Fruit fly (Drosophila melanogaster) whole organism, pupa: ENCODE results near the gene CG33003.

Experiments
- CG10348 ChIP-seq: fragments of 200-800 bp; sonication (Bioruptor generic); IDR thresholded peaks from 2 replicates; pipeline ENCODE4 v1.3.6; 2022; ENCODE audit warnings: missing biosample characterization, missing genetic modification characterization
- CG12605 ChIP-seq: fragments of 200-800 bp; sonication (Bioruptor generic); IDR thresholded peaks from 2 replicates; pipeline ENCODE4 v1.3.6; 2022; ENCODE audit warnings: missing biosample characterization, missing genetic modification characterization
- CG13204 ChIP-seq: fragments of 200-800 bp; sonication (Bioruptor generic); optimal IDR thresholded peaks from 2 replicates; lab custom pipeline; 2018; ENCODE audit warnings: missing biosample characterization, mild to moderate bottlenecking, missing genetic modification characterization, moderate library complexity
- CG14655 ChIP-seq: fragments of 200-800 bp; sonication (Bioruptor generic); optimal IDR thresholded peaks from 3 replicates; lab custom pipeline; 2017; ENCODE audit warnings: mild to moderate bottlenecking, missing biosample characterization, missing genetic modification reagents, missing genetic modification characterization
- CG15710 ChIP-seq: fragments of 200-800 bp; sonication (Bioruptor generic); optimal IDR thresholded peaks from 2 replicates; lab custom pipeline; 2018; ENCODE audit warnings: missing biosample characterization, mild to moderate bottlenecking, missing genetic modification characterization, moderate library complexity
- CG17806 ChIP-seq: fragments of 200-800 bp; sonication (Bioruptor generic); optimal IDR thresholded peaks from 2 replicates; lab custom pipeline; 2018; ENCODE audit warnings: missing biosample characterization, mild to moderate bottlenecking, missing genetic modification characterization, moderate library complexity
- CG32121 ChIP-seq: fragments of 200-800 bp; sonication (Bioruptor generic); IDR thresholded peaks from 2 replicates; pipeline ENCODE4 v1.3.6; 2022; ENCODE audit warnings: missing biosample characterization, missing genetic modification characterization
- CG34367 ChIP-seq: fragments of 200-800 bp; sonication (Bioruptor generic); optimal IDR thresholded peaks from 2 replicates; lab custom pipeline; 2018; ENCODE audit warnings: missing biosample characterization, mild to moderate bottlenecking, missing genetic modification characterization
- CG4496 ChIP-seq: fragments of 200-800 bp; sonication (Bioruptor generic); IDR thresholded peaks from 3 replicates; pipeline ENCODE4 v1.3.6; 2022; ENCODE audit warnings: missing biosample characterization, missing genetic modification characterization
- CG8159 ChIP-seq: fragments of 200-800 bp; sonication (Bioruptor generic); optimal IDR thresholded peaks from 3 replicates; lab custom pipeline; 2018; ENCODE audit warnings: missing biosample characterization, mild to moderate bottlenecking, missing genetic modification characterization, moderate library complexity
- CG8301 ChIP-seq: fragments of 200-800 bp; sonication (Bioruptor generic); optimal IDR thresholded peaks from 2 replicates; lab custom pipeline; 2018; ENCODE audit warnings: missing biosample characterization, mild to moderate bottlenecking, missing genetic modification characterization
- CG9948 ChIP-seq: fragments of 200-800 bp; sonication (Bioruptor generic); optimal IDR thresholded peaks from 2 replicates; lab custom pipeline; 2018; ENCODE audit warnings: missing biosample characterization, mild to moderate bottlenecking, missing genetic modification characterization, moderate library complexity
- D1 ChIP-seq: fragments of 200-800 bp; sonication (Bioruptor generic); optimal IDR thresholded peaks from 2 replicates; lab custom pipeline; 2018; ENCODE audit warnings: missing biosample characterization, mild to moderate bottlenecking, missing genetic modification characterization, moderate library complexity
- EcR ChIP-seq: fragments of 200-800 bp; sonication (Bioruptor generic); optimal IDR thresholded peaks from 3 replicates; lab custom pipeline; 2019; ENCODE audit warnings: missing biosample characterization, missing genetic modification characterization, mild to moderate bottlenecking, moderate library complexity, missing genetic modification reagents
- Ets98B ChIP-seq: fragments of 200-800 bp; sonication (Bioruptor generic); IDR thresholded peaks from 2 replicates; pipeline ENCODE4 v1.3.6; 2022; ENCODE audit warnings: missing biosample characterization, missing genetic modification characterization
- Pif1A ChIP-seq: fragments of 200-800 bp; sonication (Bioruptor generic); optimal IDR thresholded peaks from 3 replicates; lab custom pipeline; 2016; ENCODE audit warnings: missing biosample characterization, missing genetic modification characterization
- Snoo ChIP-seq: fragments of 200-800 bp; sonication (Bioruptor generic); optimal IDR thresholded peaks from 3 replicates; lab custom pipeline; 2017; ENCODE audit warnings: missing biosample characterization, mild to moderate bottlenecking, missing genetic modification characterization, inconsistent platforms
- fd96Ca ChIP-seq: fragments of 200-800 bp; sonication (Bioruptor generic); IDR thresholded peaks from 3 replicates; pipeline ENCODE4 v1.3.6; 2022; ENCODE audit warnings: missing biosample characterization, missing genetic modification characterization
- gl ChIP-seq: fragments of 200-800 bp; sonication (Bioruptor generic); optimal IDR thresholded peaks from 2 replicates; lab custom pipeline; 2018; ENCODE audit warnings: missing biosample characterization, mild to moderate bottlenecking, missing genetic modification characterization
- rn ChIP-seq: fragments of 200-800 bp; sonication (Bioruptor generic); IDR thresholded peaks from 2 replicates; pipeline ENCODE4 v1.3.6; 2022; ENCODE audit warnings: missing biosample characterization, missing genetic modification characterization

The CG33003 gene

dm6 chr2L:4386926-4387550, 13.7 kb upstream of the CG33003 start, which contains the start of gene Psf2:
TSS of gene Psf2 (minus strand) at chr2L:4387356.
- TF ChIP-seq fd96Ca (GFP tag; lab: Robert Waterston, UW) (no peak), CG8159 (no peak), CG10348 (GFP tag; lab: Robert Waterston, UW) (no peak), D1 (tag; lab: Kevin White, UChicago) (no peak), CG4496 (GFP tag; lab: Robert Waterston, UW) (peak; percentile 21; the same call in 1 of the 3 replicates)

dm6 chr2L:4388027-4388426, 12.7 kb upstream of the CG33003 start, which contains the start of gene Tps1:
TSS of gene Tps1 (plus strand) at chr2L:4388327.
- TF ChIP-seq CG9948 (tag; lab: Kevin White, UChicago) = no peak
- no peak for TF ChIP-seq CG14655 (GFP tag; lab: Kevin White, UChicago)
- TF ChIP-seq CG10348 (GFP tag; lab: Robert Waterston, UW) = no peak
- TF ChIP-seq EcR = no peak
- no peak for TF ChIP-seq CG8159
- no peak for TF ChIP-seq CG12605 (GFP tag; lab: Robert Waterston, UW)
- TF ChIP-seq CG13204 (GFP tag; lab: Kevin White, UChicago) = no peak
- TF ChIP-seq CG17806 (tag; lab: Kevin White, UChicago) = no peak
- no peak for TF ChIP-seq CG32121 (GFP tag; lab: Robert Waterston, UW)
- TF ChIP-seq Pif1A (GFP tag; lab: Kevin White, UChicago) = no peak

- no peak for TF ChIP-seq CG8159
- TF ChIP-seq EcR = peak; percentile 51
Measured at dm6 chr2L:4389405-4390115, 11.2 kb upstream of the CG33003 start.

- TF ChIP-seq CG10348 (GFP tag; lab: Robert Waterston, UW) (no peak), CG17806 (tag; lab: Kevin White, UChicago) (no peak), CG15710 (tag; lab: Kevin White, UChicago) (no peak), CG34367 (tag; lab: Kevin White, UChicago) (no peak), CG12605 (GFP tag; lab: Robert Waterston, UW) (no peak), CG9948 (tag; lab: Kevin White, UChicago) (no peak), CG8301 (tag; lab: Kevin White, UChicago) (no peak), Ets98B (no peak), CG32121 (GFP tag; lab: Robert Waterston, UW) (no peak), EcR (no peak), CG4496 (GFP tag; lab: Robert Waterston, UW) (no peak), CG13204 (GFP tag; lab: Kevin White, UChicago) (no peak)
Measured at dm6 chr2L:4393842-4394421, 6.8 kb upstream of the CG33003 start, which contains the start of gene CG3652. TSS of gene CG3652 (minus strand) at chr2L:4393876.

dm6 chr2L:4403013-4403604, 2.4 kb downstream of the CG33003 start, which contains the start of gene Dim1:
TSS of gene Dim1 (plus strand) at chr2L:4403251.
- TF ChIP-seq CG12605 (GFP tag; lab: Robert Waterston, UW) (peak; percentile 37; the same call in 1 of the 2 replicates), CG34367 (tag; lab: Kevin White, UChicago) (no peak), CG4496 (GFP tag; lab: Robert Waterston, UW) (peak; percentile 57; the same call in 2 of the 3 replicates)

dm6 chr2L:4410855-4411254, 10.1 kb downstream of the CG33003 start, which contains the start of gene CG43055:
TSS of gene CG43055 (plus strand) at chr2L:4411155.
- TF ChIP-seq CG9948 (tag; lab: Kevin White, UChicago) (no peak), CG12605 (GFP tag; lab: Robert Waterston, UW) (no peak), CG14655 (GFP tag; lab: Kevin White, UChicago) (no peak), CG34367 (tag; lab: Kevin White, UChicago) (no peak), Snoo (tag; lab: Kevin White, UChicago) (no peak), fd96Ca (GFP tag; lab: Robert Waterston, UW) (no peak), gl (tag; lab: Kevin White, UChicago) (no peak), Ets98B (no peak), Pif1A (GFP tag; lab: Kevin White, UChicago) (no peak), CG13204 (GFP tag; lab: Kevin White, UChicago) (no peak), CG17806 (tag; lab: Kevin White, UChicago) (no peak), CG8159 (no peak), rn (no peak), D1 (tag; lab: Kevin White, UChicago) (no peak), CG15710 (tag; lab: Kevin White, UChicago) (no peak)
